Fruit fly (Drosophila melanogaster): ENCODE results near the gene CG9166.

The CG9166 gene

dm6 chr3L:1378862-1379543, 28.1 kb downstream of the CG9166 start (continued):
- TF ChIP-seq Mio (GFP tag; optimal IDR thresholded peaks at IDR 0.05), result no peak
- TF ChIP-seq Abd-B (GFP tag; optimal IDR thresholded peaks at IDR 0.05), result no peak
- TF ChIP-seq Hr78 (GFP tag; optimal IDR thresholded peaks at IDR 0.05), result no peak
- peak; percentile 72 for TF ChIP-seq ey (GFP tag; optimal IDR thresholded peaks at IDR 0.05)
- peak; percentile 4 for TF ChIP-seq tai (GFP tag; optimal IDR thresholded peaks at IDR 0.05)
- peak; percentile 75 for TF ChIP-seq OdsH (GFP tag; optimal IDR thresholded peaks at IDR 0.05)
- TF ChIP-seq N (GFP tag; optimal IDR thresholded peaks at IDR 0.05), result no peak
- no peak for TF ChIP-seq jim (GFP tag; optimal IDR thresholded peaks at IDR 0.05)
- TF ChIP-seq GATAd (GFP tag; optimal IDR thresholded peaks at IDR 0.05), result no peak
- peak; percentile 39 for TF ChIP-seq sv (GFP tag; optimal IDR thresholded peaks at IDR 0.05)
- TF ChIP-seq dsf (GFP tag; optimal IDR thresholded peaks at IDR 0.05; ENCODE audit: borderline replicate concordance), result peak; percentile 25

- TF ChIP-seq br (GFP tag; optimal IDR thresholded peaks at IDR 0.05), result no peak
- TF ChIP-seq CrebA (GFP tag; optimal IDR thresholded peaks at IDR 0.05; ENCODE audit: borderline replicate concordance), result peak; percentile 63
- no peak for TF ChIP-seq Hnf4 (GFP tag; optimal IDR thresholded peaks at IDR 0.05)
- TF ChIP-seq CG9705 (GFP tag; optimal IDR thresholded peaks at IDR 0.05), result no peak
- no peak for TF ChIP-seq rgr (GFP tag; optimal IDR thresholded peaks at IDR 0.05)
- no peak for TF ChIP-seq Abd-B (GFP tag; optimal IDR thresholded peaks at IDR 0.05)
- TF ChIP-seq OdsH (GFP tag; optimal IDR thresholded peaks at IDR 0.05), result no peak
Observed at dm6 chr3L:1379741-1380465, 29.0 kb downstream of the CG9166 start.

- no peak for TF ChIP-seq Mio (GFP tag; optimal IDR thresholded peaks at IDR 0.05)
- no peak for TF ChIP-seq psq (GFP tag; optimal IDR thresholded peaks at IDR 0.05)
- TF ChIP-seq brk (GFP tag; optimal IDR thresholded peaks at IDR 0.05), result no peak
- TF ChIP-seq dsf (GFP tag; optimal IDR thresholded peaks at IDR 0.05; ENCODE audit: borderline replicate concordance), result no peak
- TF ChIP-seq dl (GFP tag; optimal IDR thresholded peaks at IDR 0.05; ENCODE audit: insufficient read depth in 1 of 2, partially characterized antibody in 2 of 2), result no peak
- TF ChIP-seq ey (GFP tag; optimal IDR thresholded peaks at IDR 0.05), result no peak
- no peak for TF ChIP-seq fru (GFP tag; optimal IDR thresholded peaks at IDR 0.05)
- TF ChIP-seq dmrt93B (GFP tag; optimal IDR thresholded peaks at IDR 0.05), result no peak
- TF ChIP-seq Rel (GFP tag; optimal IDR thresholded peaks at IDR 0.05), result no peak
- no peak for TF ChIP-seq Rel (tag; optimal IDR thresholded peaks at IDR 0.05)
- TF ChIP-seq Hr83 (GFP tag; optimal IDR thresholded peaks at IDR 0.05; ENCODE audit: poor library complexity, severe bottlenecking), result no peak
- TF ChIP-seq lola (GFP tag; optimal IDR thresholded peaks at IDR 0.05), result no peak
- no peak for TF ChIP-seq OdsH (GFP tag; optimal IDR thresholded peaks at IDR 0.05)
- no peak for TF ChIP-seq pan (optimal IDR thresholded peaks at IDR 0.05)
- TF ChIP-seq Hr78 (GFP tag; optimal IDR thresholded peaks at IDR 0.05), result no peak
- no peak for TF ChIP-seq CrebA (GFP tag; optimal IDR thresholded peaks at IDR 0.05; ENCODE audit: borderline replicate concordance)
- no peak for TF ChIP-seq Abd-B (GFP tag; optimal IDR thresholded peaks at IDR 0.05)
Observed at dm6 chr3L:1380959-1381358, 30.0 kb downstream of the CG9166 start.

dm6 chr3L:1385683-1386246, 34.8 kb downstream of the CG9166 start:
- TF ChIP-seq brk (GFP tag; optimal IDR thresholded peaks at IDR 0.05) (no peak), CrebA (GFP tag; optimal IDR thresholded peaks at IDR 0.05; ENCODE audit: borderline replicate concordance) (no peak), sage (GFP tag; optimal IDR thresholded peaks at IDR 0.05) (no peak), rgr (GFP tag; optimal IDR thresholded peaks at IDR 0.05) (no peak), foxo (GFP tag; optimal IDR thresholded peaks at IDR 0.05) (no peak), ey (GFP tag; optimal IDR thresholded peaks at IDR 0.05) (no peak), tai (GFP tag; optimal IDR thresholded peaks at IDR 0.05) (no peak), GATAd (GFP tag; optimal IDR thresholded peaks at IDR 0.05) (no peak), N (GFP tag; optimal IDR thresholded peaks at IDR 0.05) (no peak), Myc (optimal IDR thresholded peaks at IDR 0.05) (no peak)

dm6 chr3L:1388094-1388493, 37.2 kb downstream of the CG9166 start:
- no peak for TF ChIP-seq Hr83 (GFP tag; optimal IDR thresholded peaks at IDR 0.05; ENCODE audit: poor library complexity, severe bottlenecking)
- TF ChIP-seq jim (GFP tag; optimal IDR thresholded peaks at IDR 0.05), result no peak
- no peak for TF ChIP-seq lola (GFP tag; optimal IDR thresholded peaks at IDR 0.05)
- TF ChIP-seq HLH106 (tag; optimal IDR thresholded peaks at IDR 0.05), result peak; percentile 76
- TF ChIP-seq Mio (GFP tag; optimal IDR thresholded peaks at IDR 0.05), result no peak
- TF ChIP-seq dmrt93B (GFP tag; optimal IDR thresholded peaks at IDR 0.05), result peak; percentile 3
- TF ChIP-seq sage (GFP tag; optimal IDR thresholded peaks at IDR 0.05), result no peak
- TF ChIP-seq dl (GFP tag; optimal IDR thresholded peaks at IDR 0.05; ENCODE audit: insufficient read depth in 1 of 2, partially characterized antibody in 2 of 2), result no peak
- no peak for TF ChIP-seq N (GFP tag; optimal IDR thresholded peaks at IDR 0.05)
- peak; percentile 78 for TF ChIP-seq rgr (GFP tag; optimal IDR thresholded peaks at IDR 0.05)
- no peak for TF ChIP-seq Dfd (GFP tag; optimal IDR thresholded peaks at IDR 0.05)
- peak; percentile 36 for TF ChIP-seq CG9705 (GFP tag; optimal IDR thresholded peaks at IDR 0.05)
- TF ChIP-seq h (GFP tag; optimal IDR thresholded peaks at IDR 0.05), result peak; percentile 73
- peak; percentile 47 for TF ChIP-seq woc (GFP tag; optimal IDR thresholded peaks at IDR 0.05)
- peak; percentile 14 for TF ChIP-seq CG32264 (GFP tag; optimal IDR thresholded peaks at IDR 0.05)
- TF ChIP-seq Vsx2 (GFP tag; optimal IDR thresholded peaks at IDR 0.05; ENCODE audit: partially characterized antibody), result no peak
- TF ChIP-seq br (GFP tag; optimal IDR thresholded peaks at IDR 0.05), result peak; percentile 83
- peak; percentile 72 for TF ChIP-seq Hnf4 (GFP tag; optimal IDR thresholded peaks at IDR 0.05)
- peak; percentile 77 for TF ChIP-seq fru (GFP tag; optimal IDR thresholded peaks at IDR 0.05)
- peak in 1 of 2 experiments; percentile 75 for TF ChIP-seq foxo (GFP tag; optimal IDR thresholded peaks at IDR 0.05)
- no peak for TF ChIP-seq Dif (GFP tag; optimal IDR thresholded peaks at IDR 0.05; ENCODE audit: partially characterized antibody)
- no peak for TF ChIP-seq usp (GFP tag; optimal IDR thresholded peaks at IDR 0.05)
